Worm (Caenorhabditis elegans): ENCODE measurements around the gene jmjd-3.1.

DNA sequence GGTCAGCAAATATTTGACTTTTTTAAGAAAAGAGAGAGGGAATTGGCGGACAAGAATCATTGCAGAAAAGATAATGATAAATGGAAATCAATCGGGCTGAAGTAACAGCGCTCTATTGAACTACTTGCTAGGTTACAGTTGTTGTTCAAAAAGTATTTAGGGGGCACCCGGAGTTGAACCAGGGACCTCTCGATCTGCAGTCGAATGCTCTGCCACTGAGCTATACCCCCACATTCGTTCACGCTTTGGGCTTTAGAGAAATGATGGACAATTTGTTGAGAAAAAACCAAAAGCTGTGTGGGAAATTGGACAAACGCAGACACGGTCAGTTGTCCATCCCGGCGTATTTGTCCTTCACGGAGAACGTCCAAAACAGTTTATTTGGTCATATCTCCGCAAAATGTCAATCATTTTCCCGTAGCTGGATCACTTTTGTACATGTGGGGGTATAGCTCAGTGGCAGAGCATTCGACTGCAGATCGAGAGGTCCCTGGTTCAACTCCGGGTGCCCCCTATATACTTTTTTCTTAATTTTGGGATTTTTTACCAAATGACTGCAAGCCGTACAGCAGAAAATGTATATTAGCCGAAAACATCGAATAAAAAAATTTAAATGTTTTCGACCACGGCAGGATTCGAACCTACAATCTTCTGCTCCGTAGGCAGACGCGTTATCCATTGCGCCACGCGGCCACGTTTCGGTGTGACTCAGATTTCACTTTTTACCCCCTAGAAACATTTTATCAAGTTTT, 53.2 kb downstream of the jmjd-3.1 start:
- no peak for TF ChIP-seq flt-1 (GFP tag; IDR thresholded peaks at IDR 0.05)
- no peak for TF ChIP-seq ref-1 (GFP tag; conservative IDR thresholded peaks at IDR 0.05)
- no peak for TF ChIP-seq klf-2 (GFP tag; conservative IDR thresholded peaks at IDR 0.05)
- no peak for TF ChIP-seq med-1 (GFP tag; optimal IDR thresholded peaks at IDR 0.05; ENCODE audit: insufficient read depth)
- TF ChIP-seq ztf-23 (GFP tag; IDR thresholded peaks at IDR 0.05) = no peak; the same call in 1 of the 2 replicates
- TF ChIP-seq T22C8.4 (GFP tag; IDR thresholded peaks at IDR 0.05) = no peak
- TF ChIP-seq cog-1 (tag; optimal IDR thresholded peaks at IDR 0.05) = no peak
- 0 out of 2 replicates have a peak, but pooled peaks have one; percentile 31 for TF ChIP-seq ztf-29 (GFP tag; IDR thresholded peaks at IDR 0.05)
